Fruit fly (Drosophila melanogaster) whole organism, prepupa: Measurements from ENCODE around the gene Rbp9.

Source experiments
- Blimp-1 ChIP-seq: fragments of 200-800 bp; sonication (Bioruptor generic); optimal IDR thresholded peaks from 3 replicates; lab custom pipeline; 2017; ENCODE audit warnings: missing biosample characterization, missing genetic modification characterization, mild to moderate bottlenecking, moderate library complexity, missing genetic modification reagents
- CG10631 ChIP-seq: fragments of 200-800 bp; sonication (Bioruptor generic); optimal IDR thresholded peaks from 2 replicates; lab custom pipeline; 2016; ENCODE audit warnings: missing biosample characterization, missing genetic modification characterization
- CG10669 ChIP-seq: fragments of 200-800 bp; sonication (Bioruptor generic); optimal IDR thresholded peaks from 3 replicates; lab custom pipeline; 2018; ENCODE audit warnings: missing biosample characterization, mild to moderate bottlenecking, missing genetic modification characterization, moderate library complexity
- CG11762 ChIP-seq: fragments of 200-800 bp; sonication (Bioruptor generic); optimal IDR thresholded peaks from 3 replicates; lab custom pipeline; 2016; ENCODE audit warnings: missing biosample characterization, missing genetic modification characterization; ENCODE audit not compliant: insufficient read depth
- CG11902 ChIP-seq: fragments of 200-800 bp; sonication (Bioruptor generic); optimal IDR thresholded peaks from 3 replicates; lab custom pipeline; 2016; ENCODE audit warnings: missing biosample characterization, missing genetic modification characterization
- CG16779 ChIP-seq: fragments of 200-800 bp; sonication (Bioruptor generic); optimal IDR thresholded peaks from 3 replicates; lab custom pipeline; 2017; ENCODE audit warnings: missing biosample characterization, mild to moderate bottlenecking, missing genetic modification characterization
- CG3032 ChIP-seq: fragments of 200-800 bp; optimal IDR thresholded peaks from 2 replicates; lab custom pipeline; 2019; ENCODE audit warnings: missing biosample characterization, mild to moderate bottlenecking, missing genetic modification characterization, moderate library complexity
- CG31627 ChIP-seq: fragments of 200-800 bp; sonication (Bioruptor generic); optimal IDR thresholded peaks from 3 replicates; lab custom pipeline; 2016; ENCODE audit warnings: missing biosample characterization, missing genetic modification characterization
- CG32006 ChIP-seq: fragments of 200-800 bp; sonication (Bioruptor generic); optimal IDR thresholded peaks from 3 replicates; lab custom pipeline; 2017; ENCODE audit warnings: missing biosample characterization, mild to moderate bottlenecking, missing genetic modification characterization
- CG34406 ChIP-seq: fragments of 200-800 bp; sonication (Bioruptor generic); optimal IDR thresholded peaks from 3 replicates; lab custom pipeline; 2016; ENCODE audit warnings: missing biosample characterization, missing genetic modification characterization
- CG3919 ChIP-seq: fragments of 200-800 bp; sonication (Bioruptor generic); optimal IDR thresholded peaks from 3 replicates; lab custom pipeline; 2016; ENCODE audit warnings: missing biosample characterization, missing genetic modification characterization
- CG4318 ChIP-seq: fragments of 200-800 bp; sonication (Bioruptor generic); optimal IDR thresholded peaks from 3 replicates; lab custom pipeline; 2017; ENCODE audit warnings: missing biosample characterization, mild to moderate bottlenecking, missing genetic modification characterization
- CG6163 ChIP-seq: fragments of 200-800 bp; sonication (Bioruptor generic); IDR thresholded peaks from 3 replicates; pipeline ENCODE4 v1.3.6; 2022; ENCODE audit warnings: missing biosample characterization, missing genetic modification characterization
- CG6276 ChIP-seq: fragments of 200-800 bp; sonication (Bioruptor generic); optimal IDR thresholded peaks from 2 replicates; lab custom pipeline; 2017; ENCODE audit warnings: missing biosample characterization, mild to moderate bottlenecking, missing genetic modification characterization
- CG6792 ChIP-seq: fragments of 200-800 bp; sonication (Bioruptor generic); optimal IDR thresholded peaks from 3 replicates; lab custom pipeline; 2016; ENCODE audit warnings: missing biosample characterization, missing genetic modification characterization
- CG6854 ChIP-seq: fragments of 200-800 bp; sonication (Bioruptor generic); optimal IDR thresholded peaks from 2 replicates; lab custom pipeline; 2017; ENCODE audit warnings: missing biosample characterization, mild to moderate bottlenecking, missing genetic modification characterization
- CG7368 ChIP-seq: fragments of 200-800 bp; sonication (Bioruptor generic); optimal IDR thresholded peaks from 3 replicates; lab custom pipeline; 2016; ENCODE audit warnings: missing biosample characterization, missing genetic modification characterization
- CG8119 ChIP-seq: fragments of 200-800 bp; sonication (Bioruptor generic); IDR thresholded peaks from 3 replicates; pipeline ENCODE4 v1.3.6; 2022; ENCODE audit warnings: missing biosample characterization, missing genetic modification characterization
- CG9139 ChIP-seq: fragments of 200-800 bp; sonication (Bioruptor generic); optimal IDR thresholded peaks from 3 replicates; lab custom pipeline; 2017; ENCODE audit warnings: missing biosample characterization, mild to moderate bottlenecking, missing genetic modification characterization
- Eip75B ChIP-seq: fragments of 200-800 bp; sonication (Bioruptor generic); optimal IDR thresholded peaks from 3 replicates; lab custom pipeline; 2016; ENCODE audit warnings: missing biosample characterization, missing genetic modification characterization
- Eip78C ChIP-seq: fragments of 200-800 bp; sonication (Bioruptor generic); peaks from one replicate; lab custom pipeline; 2016; ENCODE audit warnings: missing biosample characterization, missing genetic modification characterization
- Eip93F ChIP-seq: fragments of 200-800 bp; sonication (Bioruptor generic); optimal IDR thresholded peaks from 2 replicates; lab custom pipeline; 2016; ENCODE audit warnings: missing biosample characterization, mild to moderate bottlenecking, missing genetic modification characterization
- Ets21C ChIP-seq: fragments of 200-800 bp; sonication (Bioruptor generic); optimal IDR thresholded peaks from 3 replicates; lab custom pipeline; 2016; ENCODE audit warnings: missing biosample characterization, missing genetic modification characterization
- Ets96B ChIP-seq: fragments of 200-800 bp; optimal IDR thresholded peaks from 2 replicates; lab custom pipeline; 2019; ENCODE audit warnings: missing biosample characterization, mild to moderate bottlenecking, missing genetic modification characterization, moderate library complexity
- Gug ChIP-seq: fragments of 200-800 bp; sonication (Bioruptor generic); IDR thresholded peaks from 2 replicates; pipeline ENCODE4 v1.3.6; 2022; ENCODE audit warnings: missing biosample characterization, missing genetic modification characterization
- Hr38 ChIP-seq: sonication (Bioruptor generic); optimal IDR thresholded peaks from 2 replicates; lab custom pipeline; 2016; ENCODE audit warnings: missing biosample characterization, missing genetic modification characterization
- Hr39 ChIP-seq: fragments of 200-800 bp; sonication (Bioruptor generic); optimal IDR thresholded peaks from 2 replicates; lab custom pipeline; 2016; ENCODE audit warnings: missing biosample characterization, missing genetic modification characterization
- Hr4 ChIP-seq: fragments of 200-800 bp; sonication (Bioruptor generic); optimal IDR thresholded peaks from 3 replicates; lab custom pipeline; 2016; ENCODE audit warnings: missing biosample characterization, missing genetic modification characterization
- OdsH ChIP-seq: fragments of 200-800 bp; sonication (Bioruptor generic); optimal IDR thresholded peaks from 3 replicates; lab custom pipeline; 2016; ENCODE audit warnings: missing biosample characterization, missing genetic modification characterization
- Smox ChIP-seq: fragments of 200-800 bp; sonication (Bioruptor generic); optimal IDR thresholded peaks from 3 replicates; lab custom pipeline; 2016; ENCODE audit warnings: missing biosample characterization, missing genetic modification characterization
- Sox102F ChIP-seq: fragments of 200-800 bp; sonication (Bioruptor generic); optimal IDR thresholded peaks from 2 replicates; lab custom pipeline; 2016; ENCODE audit warnings: missing biosample characterization, mild to moderate bottlenecking, missing genetic modification characterization
- Sox14 ChIP-seq: fragments of 200-800 bp; sonication (Bioruptor generic); optimal IDR thresholded peaks from 3 replicates; lab custom pipeline; 2016; ENCODE audit warnings: missing biosample characterization, missing genetic modification characterization
- Sox15 ChIP-seq: fragments of 200-800 bp; sonication (Bioruptor generic); optimal IDR thresholded peaks from 3 replicates; lab custom pipeline; 2016; ENCODE audit warnings: missing biosample characterization, missing genetic modification characterization
- achi ChIP-seq: fragments of 200-800 bp; sonication (Bioruptor generic); optimal IDR thresholded peaks from 3 replicates; lab custom pipeline; 2016; ENCODE audit warnings: missing biosample characterization, missing genetic modification characterization
- acj6 ChIP-seq: fragments of 200-800 bp; sonication (Bioruptor generic); optimal IDR thresholded peaks from 3 replicates; lab custom pipeline; 2016; ENCODE audit warnings: missing biosample characterization, missing genetic modification characterization
- cyc ChIP-seq: fragments of 200-800 bp; sonication (Bioruptor generic); optimal IDR thresholded peaks from 3 replicates; lab custom pipeline; 2016; ENCODE audit warnings: missing biosample characterization, missing genetic modification characterization
- dac ChIP-seq: fragments of 200-800 bp; sonication (Bioruptor generic); optimal IDR thresholded peaks from 2 replicates; lab custom pipeline; 2017; ENCODE audit warnings: missing biosample characterization, mild to moderate bottlenecking, missing genetic modification characterization
- dsx ChIP-seq: fragments of 200-800 bp; optimal IDR thresholded peaks from 3 replicates; lab custom pipeline; 2019; ENCODE audit warnings: missing biosample characterization, mild to moderate bottlenecking, missing genetic modification characterization, moderate library complexity; ENCODE audit not compliant: poor library complexity, severe bottlenecking
- eg ChIP-seq: fragments of 200-800 bp; sonication (Bioruptor generic); IDR thresholded peaks from 3 replicates; pipeline ENCODE4 v1.3.6; 2022; ENCODE audit warnings: missing biosample characterization, missing genetic modification characterization
- esn ChIP-seq: fragments of 200-800 bp; sonication (Bioruptor generic); optimal IDR thresholded peaks from 2 replicates; lab custom pipeline; 2016; ENCODE audit warnings: missing biosample characterization, mild to moderate bottlenecking, missing genetic modification characterization, moderate library complexity
- fd85E ChIP-seq: fragments of 200-800 bp; sonication (Bioruptor generic); optimal IDR thresholded peaks from 3 replicates; lab custom pipeline; 2016; ENCODE audit warnings: missing biosample characterization, missing genetic modification characterization
- fkh ChIP-seq: fragments of 200-800 bp; sonication (Bioruptor generic); optimal IDR thresholded peaks from 3 replicates; lab custom pipeline; 2017; ENCODE audit warnings: missing biosample characterization, mild to moderate bottlenecking, missing genetic modification characterization, moderate library complexity
- net ChIP-seq: fragments of 200-800 bp; sonication (Bioruptor generic); optimal IDR thresholded peaks from 3 replicates; lab custom pipeline; 2016; ENCODE audit warnings: missing biosample characterization, missing genetic modification characterization
- spab ChIP-seq: fragments of 200-800 bp; sonication (Bioruptor generic); optimal IDR thresholded peaks from 2 replicates; lab custom pipeline; 2017; ENCODE audit warnings: missing biosample characterization, mild to moderate bottlenecking, missing genetic modification characterization, missing genetic modification reagents
- ss ChIP-seq, 2 experiments: fragments of 200-800 bp; sonication (Bioruptor generic); optimal IDR thresholded peaks; 2 replicates in 1 of 2; 3 replicates in 1 of 2; lab custom pipeline; 2017 to 2018; ENCODE audit warnings: mild to moderate bottlenecking in 2 of 2, missing biosample characterization in 2 of 2, missing genetic modification characterization in 2 of 2, moderate library complexity in 1 of 2
- svp ChIP-seq: fragments of 200-800 bp; sonication (Bioruptor generic); peaks from one replicate; lab custom pipeline; 2016; ENCODE audit warnings: missing biosample characterization, missing genetic modification characterization
- topi ChIP-seq: fragments of 200-800 bp; sonication (Bioruptor generic); optimal IDR thresholded peaks from 3 replicates; lab custom pipeline; 2016; ENCODE audit warnings: missing biosample characterization, missing genetic modification characterization
- vri ChIP-seq: fragments of 200-800 bp; sonication (Bioruptor generic); optimal IDR thresholded peaks from 3 replicates; lab custom pipeline; 2016; ENCODE audit warnings: missing biosample characterization, mild to moderate bottlenecking, missing genetic modification characterization

The Rbp9 gene

dm6 chr2L:2955659-2956058 lies 1.1 kb downstream of the Rbp9 start:
- no peak for TF ChIP-seq eg (GFP tag; lab: Robert Waterston, UW)
- no peak for TF ChIP-seq CG3919 (GFP tag; lab: Kevin White, UChicago)
- TF ChIP-seq CG31627 (GFP tag; lab: Kevin White, UChicago), result no peak
- TF ChIP-seq Hr38 (GFP tag; lab: Kevin White, UChicago), result no peak
- TF ChIP-seq dsx (GFP tag; lab: Kevin White, UChicago), result no peak
- TF ChIP-seq net (GFP tag; lab: Kevin White, UChicago), result no peak
- no peak for TF ChIP-seq cyc (GFP tag; lab: Kevin White, UChicago)
- TF ChIP-seq Ets96B (tag; lab: Kevin White, UChicago), result no peak
- TF ChIP-seq svp (GFP tag; lab: Kevin White, UChicago), result no peak
- no peak for TF ChIP-seq Eip78C
- TF ChIP-seq Hr4 (GFP tag; lab: Kevin White, UChicago), result no peak
- TF ChIP-seq vri (GFP tag; lab: Kevin White, UChicago), result no peak
- TF ChIP-seq CG11762, result no peak
- TF ChIP-seq esn (GFP tag; lab: Kevin White, UChicago), result no peak
- no peak for TF ChIP-seq Sox15

- TF ChIP-seq Hr39 (peak; percentile 30), fkh (GFP tag; lab: Kevin White, UChicago) (no peak), eg (GFP tag; lab: Robert Waterston, UW) (0 out of 3 replicates have a peak, but pooled peaks have one; percentile 45), CG16779 (tag; lab: Kevin White, UChicago) (peak; percentile 1), CG11762 (peak; percentile 25), Hr4 (GFP tag; lab: Kevin White, UChicago) (peak; percentile 75), CG34406 (GFP tag; lab: Kevin White, UChicago) (peak; percentile 9), CG9139 (GFP tag; lab: Kevin White, UChicago) (peak; percentile 19), fd85E (GFP tag; lab: Kevin White, UChicago) (no peak), CG8119 (peak; percentile 54; the same call in 2 of the 3 replicates), CG11902 (GFP tag; lab: Kevin White, UChicago) (no peak), CG10669 (GFP tag; lab: Kevin White, UChicago) (peak; percentile 64), ss (GFP tag; optimal IDR thresholded peaks at IDR 0.05; lab: Kevin White, UChicago) (peak in 1 of 2 experiments; percentile 54), Ets96B (tag; lab: Kevin White, UChicago) (peak; percentile 68), CG6163 (GFP tag; lab: Robert Waterston, UW) (no peak; the same call in 2 of the 3 replicates), CG3919 (GFP tag; lab: Kevin White, UChicago) (peak; percentile 43), CG6854 (no peak), dsx (GFP tag; lab: Kevin White, UChicago) (peak; percentile 66), Sox102F (GFP tag; lab: Kevin White, UChicago) (peak; percentile 24), CG3032 (peak; percentile 67), Blimp-1 (GFP tag; lab: Kevin White, UChicago) (no peak), CG6276 (GFP tag; lab: Kevin White, UChicago) (peak; percentile 74), Eip93F (GFP tag; lab: Kevin White, UChicago) (no peak), Eip75B (GFP tag; lab: Kevin White, UChicago) (peak; percentile 67), esn (GFP tag; lab: Kevin White, UChicago) (no peak), Smox (GFP tag; lab: Kevin White, UChicago) (no peak), achi (GFP tag; lab: Kevin White, UChicago) (peak; percentile 56), CG7368 (GFP tag; lab: Kevin White, UChicago) (peak; percentile 36), Gug (peak; percentile 20; the same call in 1 of the 2 replicates), acj6 (peak; percentile 57), dac (GFP tag; lab: Kevin White, UChicago) (peak; percentile 47), CG6792 (GFP tag; lab: Kevin White, UChicago) (no peak), net (GFP tag; lab: Kevin White, UChicago) (peak; percentile 44), OdsH (GFP tag; lab: Kevin White, UChicago) (peak; percentile 47), CG32006 (GFP tag; lab: Kevin White, UChicago) (peak; percentile 83), CG10631 (GFP tag; lab: Kevin White, UChicago) (peak; percentile 58), cyc (GFP tag; lab: Kevin White, UChicago) (no peak), Sox14 (GFP tag; lab: Kevin White, UChicago) (peak; percentile 45), topi (GFP tag; lab: Kevin White, UChicago) (peak; percentile 52), Ets21C (no peak), spab (GFP tag; lab: Kevin White, UChicago) (peak; percentile 63), CG4318 (GFP tag; lab: Kevin White, UChicago) (peak; percentile 60), Hr38 (GFP tag; lab: Kevin White, UChicago) (no peak), Sox15 (peak; percentile 16)
Observed at dm6 chr2L:2956358-2956757, 1.8 kb downstream of the Rbp9 start.
